Fruit fly (Drosophila melanogaster) whole organism, embryonic: Measurements from ENCODE around the gene loj.

Experiments
- Atf6 ChIP-seq: fragments of 200-800 bp; sonication (Bioruptor generic); IDR thresholded peaks from 2 replicates; pipeline ENCODE4 v1.3.6; 2022; ENCODE audit warnings: missing biosample characterization, missing genetic modification characterization
- B-H1 ChIP-seq: fragments of 200-800 bp; sonication (Bioruptor generic); IDR thresholded peaks from 3 replicates; pipeline ENCODE4 v1.3.6; 2022; ENCODE audit warnings: missing biosample characterization, missing genetic modification characterization
- CG1024 ChIP-seq: fragments of 200-800 bp; sonication (Bioruptor generic); IDR thresholded peaks from 2 replicates; pipeline ENCODE4 v1.3.6; 2022; ENCODE audit warnings: missing biosample characterization, missing genetic modification characterization
- CG14710 ChIP-seq: fragments of 200-800 bp; sonication (Bioruptor generic); optimal IDR thresholded peaks from 3 replicates; lab custom pipeline; 2019; ENCODE audit warnings: missing biosample characterization, mild to moderate bottlenecking, missing genetic modification characterization, moderate library complexity
- CG15073 ChIP-seq: fragments of 200-800 bp; sonication (Bioruptor generic); optimal IDR thresholded peaks from 2 replicates; lab custom pipeline; 2016; ENCODE audit warnings: missing biosample characterization, missing genetic modification characterization
- CG18011 ChIP-seq: fragments of 200-800 bp; sonication (Bioruptor generic); optimal IDR thresholded peaks from 2 replicates; lab custom pipeline; 2017; ENCODE audit warnings: missing biosample characterization, missing genetic modification characterization, mild to moderate bottlenecking, moderate library complexity, missing genotype
- CG31224 ChIP-seq: fragments of 200-800 bp; sonication (Bioruptor generic); IDR thresholded peaks from 2 replicates; pipeline ENCODE4 v1.3.6; 2022; ENCODE audit warnings: missing biosample characterization, missing genetic modification characterization
- CG3407 ChIP-seq: fragments of 200-800 bp; sonication (Bioruptor generic); optimal IDR thresholded peaks from 2 replicates; lab custom pipeline; 2018; ENCODE audit warnings: missing biosample characterization, mild to moderate bottlenecking, missing genetic modification characterization
- CG4707 ChIP-seq: fragments of 200-800 bp; sonication (Bioruptor generic); optimal IDR thresholded peaks from 2 replicates; lab custom pipeline; 2018; ENCODE audit warnings: missing biosample characterization, mild to moderate bottlenecking, missing genetic modification characterization, moderate library complexity
- CG9437 ChIP-seq: fragments of 200-800 bp; sonication (Bioruptor generic); optimal IDR thresholded peaks from 2 replicates; lab custom pipeline; 2018; ENCODE audit warnings: missing biosample characterization, mild to moderate bottlenecking, missing genetic modification characterization
- CG9932 ChIP-seq: fragments of 200-800 bp; sonication (Bioruptor generic); IDR thresholded peaks from 2 replicates; pipeline ENCODE4 v1.3.6; 2022; ENCODE audit warnings: missing biosample characterization, missing genetic modification characterization
- Chrac-16 ChIP-seq: fragments of 200-800 bp; sonication (Bioruptor generic); optimal IDR thresholded peaks from 3 replicates; lab custom pipeline; 2016; ENCODE audit warnings: missing biosample characterization, missing genetic modification characterization
- Doc3 ChIP-seq: fragments of 200-800 bp; sonication (Bioruptor generic); IDR thresholded peaks from 3 replicates; pipeline ENCODE4 v1.3.6; 2022; ENCODE audit warnings: missing biosample characterization, missing genetic modification characterization; ENCODE audit not compliant: partially characterized antibody
- Dp ChIP-seq: fragments of 200-800 bp; sonication (Bioruptor generic); optimal IDR thresholded peaks from 2 replicates; lab custom pipeline; 2018; ENCODE audit warnings: missing biosample characterization, mild to moderate bottlenecking, missing genetic modification characterization, moderate library complexity
- HLH54F ChIP-seq: fragments of 200-800 bp; sonication (Bioruptor generic); optimal IDR thresholded peaks from 3 replicates; lab custom pipeline; 2016; ENCODE audit warnings: missing biosample characterization, missing genetic modification characterization
- Hr51 ChIP-seq, 2 experiments: fragments of 200-800 bp; sonication (Bioruptor generic); optimal IDR thresholded peaks; 2 replicates in 1 of 2; 3 replicates in 1 of 2; lab custom pipeline; 2016 to 2018; ENCODE audit warnings: missing biosample characterization in 2 of 2, missing genetic modification characterization in 2 of 2, mild to moderate bottlenecking in 1 of 2, moderate library complexity in 1 of 2
- Jarid2 ChIP-seq: fragments of 200-800 bp; sonication (Bioruptor generic); optimal IDR thresholded peaks from 3 replicates; lab custom pipeline; 2017; ENCODE audit warnings: mild to moderate bottlenecking, missing biosample characterization, missing genetic modification reagents, missing genetic modification characterization
- MBD-R2 ChIP-seq: fragments of 200-800 bp; sonication (Bioruptor generic); IDR thresholded peaks from 2 replicates; pipeline ENCODE4 v1.3.6; 2022; ENCODE audit warnings: missing biosample characterization, missing genetic modification characterization
- MESR4 ChIP-seq: fragments of 200-800 bp; sonication (Bioruptor generic); optimal IDR thresholded peaks from 2 replicates; lab custom pipeline; 2018; ENCODE audit warnings: missing biosample characterization, mild to moderate bottlenecking, missing genetic modification characterization, moderate library complexity
- Mad ChIP-seq: fragments of 200-800 bp; sonication (Bioruptor generic); optimal IDR thresholded peaks from 2 replicates; lab custom pipeline; 2016; ENCODE audit warnings: missing biosample characterization, missing genetic modification characterization
- Max ChIP-seq: fragments of 200-800 bp; sonication (Bioruptor generic); optimal IDR thresholded peaks from 2 replicates; lab custom pipeline; 2016; ENCODE audit warnings: missing biosample characterization, mild to moderate bottlenecking, missing genetic modification characterization
- Mes4 ChIP-seq: fragments of 200-800 bp; sonication (Bioruptor generic); optimal IDR thresholded peaks from 2 replicates; lab custom pipeline; 2016; ENCODE audit warnings: missing biosample characterization, missing genetic modification characterization
- Opbp ChIP-seq: fragments of 200-800 bp; sonication (Bioruptor generic); IDR thresholded peaks from 3 replicates; pipeline ENCODE4 v1.3.6; 2022; ENCODE audit warnings: missing biosample characterization, missing genetic modification characterization; ENCODE audit not compliant: partially characterized antibody
- YL-1 ChIP-seq: fragments of 200-800 bp; sonication (Bioruptor generic); optimal IDR thresholded peaks from 3 replicates; lab custom pipeline; 2017; ENCODE audit warnings: missing biosample characterization, mild to moderate bottlenecking, missing genetic modification characterization
- amos ChIP-seq: fragments of 200-800 bp; sonication (Bioruptor generic); IDR thresholded peaks from 2 replicates; pipeline ENCODE4 v1.3.6; 2022; ENCODE audit warnings: missing biosample characterization, missing genetic modification characterization; ENCODE audit not compliant: partially characterized antibody
- bigmax ChIP-seq: fragments of 200-800 bp; sonication (Bioruptor generic); optimal IDR thresholded peaks from 2 replicates; lab custom pipeline; 2018; ENCODE audit warnings: missing biosample characterization, mild to moderate bottlenecking, missing genetic modification characterization
- bowl ChIP-seq: fragments of 200-800 bp; sonication (Bioruptor generic); IDR thresholded peaks from 2 replicates; pipeline ENCODE4 v1.3.6; 2022; ENCODE audit warnings: missing biosample characterization, missing genetic modification characterization
- chm ChIP-seq: fragments of 200-800 bp; sonication (Bioruptor generic); IDR thresholded peaks from 2 replicates; pipeline ENCODE4 v1.3.6; 2022; ENCODE audit warnings: missing biosample characterization, missing genetic modification characterization
- crol ChIP-seq: fragments of 200-800 bp; sonication (Bioruptor generic); IDR thresholded peaks from 2 replicates; pipeline ENCODE4 v1.3.6; 2022; ENCODE audit warnings: missing biosample characterization, missing genetic modification characterization
- ewg ChIP-seq: fragments of 200-800 bp; sonication (Bioruptor generic); optimal IDR thresholded peaks from 3 replicates; lab custom pipeline; 2017; ENCODE audit warnings: mild to moderate bottlenecking, missing biosample characterization, missing genetic modification reagents, missing genetic modification characterization
- eyg ChIP-seq: fragments of 200-800 bp; sonication (Bioruptor generic); optimal IDR thresholded peaks from 3 replicates; lab custom pipeline; 2016; ENCODE audit warnings: missing biosample characterization, missing genetic modification characterization
- fd64A ChIP-seq: fragments of 200-800 bp; sonication (Bioruptor generic); optimal IDR thresholded peaks from 3 replicates; lab custom pipeline; 2018; ENCODE audit warnings: missing biosample characterization, mild to moderate bottlenecking, missing genetic modification characterization
- ftz-f1 ChIP-seq: fragments of 200-800 bp; sonication (Bioruptor generic); optimal IDR thresholded peaks from 2 replicates; lab custom pipeline; 2016; ENCODE audit warnings: missing biosample characterization, missing genetic modification characterization
- gcm2 ChIP-seq: fragments of 200-800 bp; sonication (Bioruptor generic); optimal IDR thresholded peaks from 2 replicates; lab custom pipeline; 2016; ENCODE audit warnings: missing biosample characterization, missing genetic modification characterization
- gsb ChIP-seq: fragments of 200-800 bp; sonication (Bioruptor generic); IDR thresholded peaks from 2 replicates; pipeline ENCODE4 v1.3.6; 2022; ENCODE audit warnings: missing biosample characterization, missing genetic modification characterization
- lov ChIP-seq, 2 experiments: fragments of 200-800 bp in 1 of 2; fragments of >200 bp in 1 of 2; sonication (Bioruptor generic) in 1 of 2; IDR thresholded peaks in 1 of 2; optimal IDR thresholded peaks in 1 of 2; 2 replicates in 1 of 2; 3 replicates in 1 of 2; pipeline versions ENCODE4 v1.3.6 to Lab custom; 2017 to 2022; ENCODE audit warnings: missing biosample characterization in 1 of 2, missing genetic modification characterization in 1 of 2
- maf-S ChIP-seq: fragments of 200-800 bp; sonication (Bioruptor generic); optimal IDR thresholded peaks from 2 replicates; lab custom pipeline; 2016; ENCODE audit warnings: missing biosample characterization, missing genetic modification characterization
- mirr ChIP-seq: fragments of 200-800 bp; sonication (Bioruptor generic); optimal IDR thresholded peaks from 3 replicates; lab custom pipeline; 2018; ENCODE audit warnings: missing biosample characterization, mild to moderate bottlenecking, missing genetic modification characterization
- mld ChIP-seq: fragments of 200-800 bp; sonication (Bioruptor generic); IDR thresholded peaks from 3 replicates; pipeline ENCODE4 v1.3.6; 2022; ENCODE audit warnings: missing biosample characterization, missing genetic modification characterization; ENCODE audit not compliant: partially characterized antibody
- onecut ChIP-seq: fragments of 200-800 bp; sonication (Bioruptor generic); IDR thresholded peaks from 2 replicates; pipeline ENCODE4 v1.3.6; 2022; ENCODE audit warnings: missing biosample characterization, missing genetic modification characterization
- pfk ChIP-seq: fragments of 200-800 bp; sonication (Bioruptor generic); optimal IDR thresholded peaks from 2 replicates; lab custom pipeline; 2018; ENCODE audit warnings: missing biosample characterization, mild to moderate bottlenecking, missing genetic modification characterization, moderate library complexity
- ro ChIP-seq: fragments of 200-800 bp; sonication (Bioruptor generic); IDR thresholded peaks from 2 replicates; pipeline ENCODE4 v1.3.6; 2022; ENCODE audit warnings: missing biosample characterization, missing genetic modification characterization
- sd ChIP-seq: fragments of 200-800 bp; sonication (Bioruptor generic); optimal IDR thresholded peaks from 3 replicates; lab custom pipeline; 2018; ENCODE audit warnings: missing biosample characterization, mild to moderate bottlenecking, missing genetic modification characterization, moderate library complexity
- sens ChIP-seq: fragments of 200-800 bp; sonication (Bioruptor generic); peaks from one replicate; lab custom pipeline; 2016; ENCODE audit warnings: missing biosample characterization, missing genetic modification characterization
- sima ChIP-seq: fragments of 200-800 bp; sonication (Bioruptor generic); optimal IDR thresholded peaks from 2 replicates; lab custom pipeline; 2016; ENCODE audit warnings: missing biosample characterization, missing genetic modification characterization
- sob ChIP-seq: fragments of 200-800 bp; sonication (Bioruptor generic); IDR thresholded peaks from 2 replicates; pipeline ENCODE4 v1.3.6; 2022; ENCODE audit warnings: missing biosample characterization, missing genetic modification characterization
- sug ChIP-seq: fragments of 200-800 bp; optimal IDR thresholded peaks from 2 replicates; lab custom pipeline; 2019; ENCODE audit warnings: missing biosample characterization, mild to moderate bottlenecking, missing genetic modification characterization, moderate library complexity
- vnd ChIP-seq: fragments of 200-800 bp; sonication (Bioruptor generic); IDR thresholded peaks from 3 replicates; pipeline ENCODE4 v1.3.6; 2022; ENCODE audit warnings: missing biosample characterization, missing genetic modification characterization; ENCODE audit not compliant: partially characterized antibody
- z ChIP-seq: fragments of 200-800 bp; sonication (Bioruptor generic); IDR thresholded peaks from 3 replicates; pipeline ENCODE4 v1.3.6; 2022; ENCODE audit warnings: missing biosample characterization, missing genetic modification characterization
- zen ChIP-seq: fragments of 200-800 bp; sonication (Bioruptor generic); optimal IDR thresholded peaks from 3 replicates; lab custom pipeline; 2018; ENCODE audit warnings: missing biosample characterization, mild to moderate bottlenecking, missing genetic modification characterization, moderate library complexity

loj gene

dm6 chr3L:6094697-6095096 lies at the start of gene loj, which contains the start of gene CG10467:
Gene loj (plus strand): TSS chr3L:6094987.
Gene CG10467 (minus strand): TSS chr3L:6094747.
- TF ChIP-seq B-H1 (GFP tag; lab: Robert Waterston, UW): peak; percentile 96
- TF ChIP-seq Max: peak; percentile 92
- TF ChIP-seq Mad (GFP tag; lab: Kevin White, UChicago): peak; percentile 91
- TF ChIP-seq gcm2: peak; percentile 37
- peak; percentile 93 for TF ChIP-seq CG31224 (GFP tag; lab: Robert Waterston, UW)
- TF ChIP-seq pfk: peak; percentile 8
- peak; percentile 91 to 95 for TF ChIP-seq Hr51 (GFP tag; optimal IDR thresholded peaks at IDR 0.05; lab: Kevin White, UChicago)
- TF ChIP-seq chm: peak; percentile 93
- TF ChIP-seq CG15073: peak; percentile 93
- TF ChIP-seq sug (tag; lab: Kevin White, UChicago): peak; percentile 96
- TF ChIP-seq ewg: peak; percentile 90
- peak; percentile 90 for TF ChIP-seq gsb (GFP tag; lab: Robert Waterston, UW)
- TF ChIP-seq Dp (GFP tag; lab: Kevin White, UChicago): peak; percentile 72
- peak; percentile 57; the same call in 1 of the 3 replicates for TF ChIP-seq z (GFP tag; lab: Robert Waterston, UW)
- peak; percentile 98 for TF ChIP-seq zen
- TF ChIP-seq ro: peak; percentile 91
- peak; percentile 84 for TF ChIP-seq CG9437 (GFP tag; lab: Kevin White, UChicago)
- peak; percentile 36 for TF ChIP-seq fd64A (GFP tag; lab: Kevin White, UChicago)
- peak; percentile 92 for TF ChIP-seq YL-1
- peak; percentile 84 for TF ChIP-seq CG3407 (GFP tag; lab: Kevin White, UChicago)
- TF ChIP-seq Atf6: peak; percentile 93
- peak; percentile 28 for TF ChIP-seq Mes4
- peak; percentile 53 for TF ChIP-seq mirr (GFP tag; lab: Kevin White, UChicago)
- peak; percentile 91 for TF ChIP-seq CG1024 (GFP tag; lab: Robert Waterston, UW)
- TF ChIP-seq sd: peak; percentile 90
- peak; percentile 65 for TF ChIP-seq vnd (GFP tag; lab: Robert Waterston, UW)
- peak; percentile 82 for TF ChIP-seq onecut (GFP tag; lab: Robert Waterston, UW)
- TF ChIP-seq amos: peak; percentile 70
- TF ChIP-seq CG9932: peak; percentile 99
- peak; percentile 47; the same call in 1 of the 2 replicates for TF ChIP-seq crol
- peak; percentile 78 for TF ChIP-seq Opbp (GFP tag; lab: Robert Waterston, UW)
- peak; percentile 86 for TF ChIP-seq HLH54F (GFP tag; lab: Kevin White, UChicago)
- peak; percentile 99 for TF ChIP-seq MBD-R2 (GFP tag; lab: Robert Waterston, UW)
- TF ChIP-seq MESR4 (GFP tag; lab: Kevin White, UChicago): no peak
- no peak for TF ChIP-seq lov (optimal IDR thresholded peaks at IDR 0.05; lab: Kevin White, UChicago)
- TF ChIP-seq lov (GFP tag; IDR thresholded peaks at IDR 0.05; lab: Robert Waterston, UW): peak; percentile 93; the same call in 2 of the 3 replicates
- peak; percentile 98 for TF ChIP-seq sob (GFP tag; lab: Robert Waterston, UW)
- TF ChIP-seq sima: no peak
- peak; percentile 67 for TF ChIP-seq Jarid2 (GFP tag; lab: Kevin White, UChicago)
- peak; percentile 97 for TF ChIP-seq CG14710
- peak; percentile 97 for TF ChIP-seq Chrac-16
- TF ChIP-seq eyg (GFP tag; lab: Kevin White, UChicago): no peak
- TF ChIP-seq ftz-f1: no peak
- peak; percentile 86 for TF ChIP-seq CG18011
- TF ChIP-seq maf-S: peak; percentile 69
- peak; percentile 73 for TF ChIP-seq CG4707 (GFP tag; lab: Kevin White, UChicago)
- peak; percentile 97 for TF ChIP-seq sens
- TF ChIP-seq mld (GFP tag; lab: Robert Waterston, UW): no peak
- TF ChIP-seq bigmax (GFP tag; lab: Kevin White, UChicago): no peak
- TF ChIP-seq bowl (GFP tag; lab: Robert Waterston, UW): peak; percentile 81
- TF ChIP-seq Doc3 (GFP tag; lab: Robert Waterston, UW): peak; percentile 50; the same call in 2 of the 3 replicates
